Worm (Caenorhabditis elegans): Measurements from ENCODE around the gene popl-7.

Gene popl-7

ce11 chrIV:13322429-13322828 lies 48.1 kb upstream of the popl-7 start (continued):
- TF ChIP-seq nhr-10 (tag; optimal IDR thresholded peaks at IDR 0.05) (peak; percentile 80), egl-43 (GFP tag; IDR thresholded peaks at IDR 0.05) (no peak), ceh-20 (GFP tag; IDR thresholded peaks at IDR 0.05) (peak; percentile 54; the same call in 1 of the 2 replicates), unc-39 (tag; optimal IDR thresholded peaks at IDR 0.05) (no peak), F10B5.3 (tag; optimal IDR thresholded peaks at IDR 0.05) (no peak), fos-1 (tag; optimal IDR thresholded peaks at IDR 0.05) (no peak), tra-1 (GFP tag; IDR thresholded peaks at IDR 0.05) (peak; percentile 77), ces-1 (GFP tag; optimal IDR thresholded peaks at IDR 0.05) (no peak), daf-16 (GFP tag; optimal IDR thresholded peaks at IDR 0.05) (peak; percentile 19 to 20), daf-16 (tag; optimal IDR thresholded peaks at IDR 0.05) (peak; percentile 78), vab-7 (GFP tag; IDR thresholded peaks at IDR 0.05) (no peak), F49E8.2 (tag; optimal IDR thresholded peaks at IDR 0.05; ENCODE audit: borderline replicate concordance) (no peak), dmd-8 (GFP tag; IDR thresholded peaks at IDR 0.05) (no peak), ztf-7 (tag; optimal IDR thresholded peaks at IDR 0.05) (peak; percentile 82), F37D6.2 (tag; optimal IDR thresholded peaks at IDR 0.05) (no peak), nhr-111 (GFP tag; optimal IDR thresholded peaks at IDR 0.05) (no peak), dve-1 (tag; optimal IDR thresholded peaks at IDR 0.05; ENCODE audit: insufficient read depth) (peak; percentile 97), nhr-11 (tag; optimal IDR thresholded peaks at IDR 0.05) (peak; percentile 86), nhr-25 (tag; optimal IDR thresholded peaks at IDR 0.05; ENCODE audit: borderline replicate concordance, insufficient read depth) (peak; percentile 58), Y5F2A.4 (GFP tag; optimal IDR thresholded peaks at IDR 0.05) (no peak), madf-5 (GFP tag; IDR thresholded peaks at IDR 0.05) (no peak), pha-4 (GFP tag; IDR thresholded peaks at IDR 0.05) (0 out of 2 replicates have a peak, but pooled peaks have one; percentile 35), pha-4 (tag; optimal IDR thresholded peaks at IDR 0.05) (no peak), arid-1 (GFP tag; conservative IDR thresholded peaks at IDR 0.05) (no peak), nhr-237 (tag; optimal IDR thresholded peaks at IDR 0.05) (no peak), spr-3 (GFP tag; optimal IDR thresholded peaks at IDR 0.05) (no peak), aha-1 (tag) (peak; percentile 97), ceh-28 (tag; optimal IDR thresholded peaks at IDR 0.05) (no peak), dmd-9 (GFP tag; IDR thresholded peaks at IDR 0.05) (no peak), mes-2 (tag; optimal IDR thresholded peaks at IDR 0.05; ENCODE audit: poor library complexity, severe bottlenecking) (peak; percentile 78), daf-8 (GFP tag; IDR thresholded peaks at IDR 0.05) (no peak), hlh-11 (tag; optimal IDR thresholded peaks at IDR 0.05) (peak; percentile 96), mdt-29 (GFP tag; IDR thresholded peaks at IDR 0.05) (peak; percentile 91), skn-1 (tag; optimal IDR thresholded peaks at IDR 0.05) (no peak), egl-27 (tag; optimal IDR thresholded peaks at IDR 0.05) (no peak), snpc-1.2 (GFP tag; IDR thresholded peaks at IDR 0.05) (no peak), T20F7.1 (GFP tag; optimal IDR thresholded peaks at IDR 0.05) (peak; percentile 65), duxl-1 (tag; optimal IDR thresholded peaks at IDR 0.05; ENCODE audit: poor library complexity) (no peak), rbr-2 (tag; optimal IDR thresholded peaks at IDR 0.05) (peak; percentile 60), ZK546.5 (tag; optimal IDR thresholded peaks at IDR 0.05) (no peak), Y75B8A.6 (GFP tag; IDR thresholded peaks at IDR 0.05) (no peak), zfp-2 (tag; optimal IDR thresholded peaks at IDR 0.05) (no peak), zag-1 (tag; optimal IDR thresholded peaks at IDR 0.05) (no peak), aly-2 (tag; optimal IDR thresholded peaks at IDR 0.05) (no peak), hlh-30 (tag; optimal IDR thresholded peaks at IDR 0.05; ENCODE audit: insufficient read depth) (peak; percentile 88), ceh-32 (tag; optimal IDR thresholded peaks at IDR 0.05; ENCODE audit: poor library complexity) (no peak), nhr-77 (tag; optimal IDR thresholded peaks at IDR 0.05) (peak; percentile 81), hif-1 (tag; optimal IDR thresholded peaks at IDR 0.05) (peak in 1 of 2 experiments; percentile 62), mxl-2 (GFP tag; conservative IDR thresholded peaks at IDR 0.05) (no peak), lin-13 (GFP tag; optimal IDR thresholded peaks at IDR 0.05) (no peak), lin-39 (tag; optimal IDR thresholded peaks at IDR 0.05) (no peak)
